Worm (Caenorhabditis elegans): ENCODE measurements around the gene F10E9.1.

ce11 chrIII:8275871-8276270 is 47.1 kb upstream of the F10E9.1 start, which contains the start of gene clec-160:
- TF ChIP-seq flt-1 (GFP tag; IDR thresholded peaks at IDR 0.05) (no peak), T22C8.4 (GFP tag; IDR thresholded peaks at IDR 0.05) (no peak), cog-1 (tag; optimal IDR thresholded peaks at IDR 0.05) (no peak), tab-1 (GFP tag; IDR thresholded peaks at IDR 0.05) (no peak), klf-2 (GFP tag; conservative IDR thresholded peaks at IDR 0.05) (no peak), med-1 (GFP tag; optimal IDR thresholded peaks at IDR 0.05; ENCODE audit: insufficient read depth) (no peak)

Measured in whole organism, midembryonic.